Fruit fly (Drosophila melanogaster) whole organism, prepupa: ENCODE results near the gene NfI.

Experiments used
- CG11294 ChIP-seq: fragments of 200-800 bp; sonication (Bioruptor generic); IDR thresholded peaks from 2 replicates; pipeline ENCODE4 v1.3.6; 2022; ENCODE audit warnings: missing biosample characterization, missing genetic modification characterization
- CG15336 ChIP-seq: fragments of 200-800 bp; sonication (Bioruptor generic); IDR thresholded peaks from 2 replicates; pipeline ENCODE4 v1.3.6; 2022; ENCODE audit warnings: missing biosample characterization, missing genetic modification characterization
- CG1621 ChIP-seq: fragments of 200-800 bp; sonication (Bioruptor generic); optimal IDR thresholded peaks from 3 replicates; lab custom pipeline; 2018; ENCODE audit warnings: missing biosample characterization, mild to moderate bottlenecking, missing genetic modification characterization
- CG34406 ChIP-seq: fragments of 200-800 bp; sonication (Bioruptor generic); optimal IDR thresholded peaks from 3 replicates; lab custom pipeline; 2016; ENCODE audit warnings: missing biosample characterization, missing genetic modification characterization
- CG8119 ChIP-seq: fragments of 200-800 bp; sonication (Bioruptor generic); IDR thresholded peaks from 3 replicates; pipeline ENCODE4 v1.3.6; 2022; ENCODE audit warnings: missing biosample characterization, missing genetic modification characterization
- CG8632 ChIP-seq: fragments of 200-800 bp; sonication (Bioruptor generic); optimal IDR thresholded peaks from 3 replicates; lab custom pipeline; 2016; ENCODE audit warnings: missing biosample characterization, missing genetic modification characterization
- CG9139 ChIP-seq: fragments of 200-800 bp; sonication (Bioruptor generic); optimal IDR thresholded peaks from 3 replicates; lab custom pipeline; 2017; ENCODE audit warnings: missing biosample characterization, mild to moderate bottlenecking, missing genetic modification characterization
- Hr39 ChIP-seq: fragments of 200-800 bp; sonication (Bioruptor generic); optimal IDR thresholded peaks from 2 replicates; lab custom pipeline; 2016; ENCODE audit warnings: missing biosample characterization, missing genetic modification characterization
- esn ChIP-seq: fragments of 200-800 bp; sonication (Bioruptor generic); optimal IDR thresholded peaks from 2 replicates; lab custom pipeline; 2016; ENCODE audit warnings: missing biosample characterization, mild to moderate bottlenecking, missing genetic modification characterization, moderate library complexity
- vri ChIP-seq: fragments of 200-800 bp; sonication (Bioruptor generic); optimal IDR thresholded peaks from 3 replicates; lab custom pipeline; 2016; ENCODE audit warnings: missing biosample characterization, mild to moderate bottlenecking, missing genetic modification characterization

- TF ChIP-seq CG8632 (GFP tag; lab: Kevin White, UChicago) = no peak
- TF ChIP-seq CG8119 (GFP tag; lab: Robert Waterston, UW) = no peak
- no peak for TF ChIP-seq Hr39
- no peak for TF ChIP-seq CG15336
- no peak for TF ChIP-seq CG9139 (GFP tag; lab: Kevin White, UChicago)
- TF ChIP-seq vri (GFP tag; lab: Kevin White, UChicago) = no peak
- TF ChIP-seq CG11294 (GFP tag; lab: Robert Waterston, UW) = no peak
- TF ChIP-seq esn (GFP tag; lab: Kevin White, UChicago) = no peak
- TF ChIP-seq CG34406 = no peak
- no peak for TF ChIP-seq CG1621
These were observed 35.3 kb downstream of the NfI start for dm6 chr4:240850-241249.
